Fruit fly (Drosophila melanogaster) whole organism, wandering third instar larva: ENCODE measurements around the gene CG14443.

ENCODE experiments used
- CG32264 ChIP-seq: fragments of 200-800 bp; sonication (Bioruptor generic); optimal IDR thresholded peaks from 2 replicates; lab custom pipeline; 2016; ENCODE audit warnings: missing biosample characterization, missing genetic modification characterization
- CrebA ChIP-seq: fragments of 200-800 bp; sonication (Bioruptor generic); optimal IDR thresholded peaks from 2 replicates; lab custom pipeline; 2016; ENCODE audit warnings: missing biosample characterization, mild to moderate bottlenecking, missing genetic modification characterization, borderline replicate concordance
- Hr78 ChIP-seq: fragments of >200 bp; optimal IDR thresholded peaks from 2 replicates; lab custom pipeline; 2017; ENCODE audit warnings: missing biosample characterization, missing genetic modification characterization
- N ChIP-seq: fragments of >200 bp; optimal IDR thresholded peaks from 2 replicates; lab custom pipeline; 2018; ENCODE audit warnings: missing biosample characterization, missing external identifiers, missing genetic modification characterization
- OdsH ChIP-seq: fragments of 200-800 bp; sonication (Bioruptor generic); optimal IDR thresholded peaks from 2 replicates; lab custom pipeline; 2016; ENCODE audit warnings: missing biosample characterization, mild to moderate bottlenecking, missing genetic modification characterization
- foxo ChIP-seq, 2 experiments: fragments of 200-800 bp; sonication (Bioruptor generic); optimal IDR thresholded peaks; 2 replicates in 1 of 2; 3 replicates in 1 of 2; lab custom pipeline; 2016 to 2017; ENCODE audit warnings: missing biosample characterization in 2 of 2, missing genetic modification characterization in 2 of 2
- pan ChIP-seq: fragments of >200 bp; optimal IDR thresholded peaks from 2 replicates; lab custom pipeline; 2017
- psq ChIP-seq: fragments of 200-800 bp; sonication (Bioruptor generic); optimal IDR thresholded peaks from 3 replicates; lab custom pipeline; 2017; ENCODE audit warnings: missing biosample characterization, mild to moderate bottlenecking, missing genetic modification characterization, moderate library complexity

DNA sequence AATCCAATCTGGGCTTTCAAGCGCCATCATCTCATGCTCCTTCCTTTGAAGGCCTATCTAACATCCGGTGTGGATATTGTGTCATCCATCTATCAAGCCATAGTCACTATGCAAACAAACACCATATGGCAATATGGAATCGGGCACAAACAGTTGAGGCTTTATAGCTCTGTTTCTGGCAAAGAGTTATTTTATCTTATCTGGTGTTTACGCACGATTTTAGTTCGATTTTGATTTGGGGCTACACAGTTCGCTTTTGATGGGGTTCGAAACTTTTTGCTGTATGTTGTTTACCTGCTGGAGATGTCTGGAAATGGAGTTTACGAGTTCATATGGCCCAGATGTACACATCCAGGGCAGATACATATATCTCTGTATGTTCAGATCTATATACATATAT, 20.2 kb upstream of the CG14443 start:
- TF ChIP-seq pan (no peak), CrebA (no peak), psq (GFP tag; lab: Kevin White, UChicago) (no peak), OdsH (GFP tag; lab: Kevin White, UChicago) (no peak), N (GFP tag; lab: Kevin White, UChicago) (no peak), CG32264 (no peak), foxo (GFP tag; optimal IDR thresholded peaks at IDR 0.05; lab: Kevin White, UChicago) (no peak), Hr78 (GFP tag; lab: Kevin White, UChicago) (no peak)
